Fruit fly (Drosophila melanogaster) whole organism, prepupa: ENCODE data around the gene ctrip.

Source experiments
- Blimp-1 ChIP-seq: fragments of 200-800 bp; sonication (Bioruptor generic); optimal IDR thresholded peaks from 3 replicates; lab custom pipeline; 2017; ENCODE audit warnings: missing biosample characterization, missing genetic modification characterization, mild to moderate bottlenecking, moderate library complexity, missing genetic modification reagents
- CG10631 ChIP-seq: fragments of 200-800 bp; sonication (Bioruptor generic); optimal IDR thresholded peaks from 2 replicates; lab custom pipeline; 2016; ENCODE audit warnings: missing biosample characterization, missing genetic modification characterization
- CG10669 ChIP-seq: fragments of 200-800 bp; sonication (Bioruptor generic); optimal IDR thresholded peaks from 3 replicates; lab custom pipeline; 2018; ENCODE audit warnings: missing biosample characterization, mild to moderate bottlenecking, missing genetic modification characterization, moderate library complexity
- CG11902 ChIP-seq: fragments of 200-800 bp; sonication (Bioruptor generic); optimal IDR thresholded peaks from 3 replicates; lab custom pipeline; 2016; ENCODE audit warnings: missing biosample characterization, missing genetic modification characterization
- CG15336 ChIP-seq: fragments of 200-800 bp; sonication (Bioruptor generic); IDR thresholded peaks from 2 replicates; pipeline ENCODE4 v1.3.6; 2022; ENCODE audit warnings: missing biosample characterization, missing genetic modification characterization
- CG1621 ChIP-seq: fragments of 200-800 bp; sonication (Bioruptor generic); optimal IDR thresholded peaks from 3 replicates; lab custom pipeline; 2018; ENCODE audit warnings: missing biosample characterization, mild to moderate bottlenecking, missing genetic modification characterization
- CG31627 ChIP-seq: fragments of 200-800 bp; sonication (Bioruptor generic); optimal IDR thresholded peaks from 3 replicates; lab custom pipeline; 2016; ENCODE audit warnings: missing biosample characterization, missing genetic modification characterization
- CG32006 ChIP-seq: fragments of 200-800 bp; sonication (Bioruptor generic); optimal IDR thresholded peaks from 3 replicates; lab custom pipeline; 2017; ENCODE audit warnings: missing biosample characterization, mild to moderate bottlenecking, missing genetic modification characterization
- CG34406 ChIP-seq: fragments of 200-800 bp; sonication (Bioruptor generic); optimal IDR thresholded peaks from 3 replicates; lab custom pipeline; 2016; ENCODE audit warnings: missing biosample characterization, missing genetic modification characterization
- CG3919 ChIP-seq: fragments of 200-800 bp; sonication (Bioruptor generic); optimal IDR thresholded peaks from 3 replicates; lab custom pipeline; 2016; ENCODE audit warnings: missing biosample characterization, missing genetic modification characterization
- CG4318 ChIP-seq: fragments of 200-800 bp; sonication (Bioruptor generic); optimal IDR thresholded peaks from 3 replicates; lab custom pipeline; 2017; ENCODE audit warnings: missing biosample characterization, mild to moderate bottlenecking, missing genetic modification characterization
- CG6276 ChIP-seq: fragments of 200-800 bp; sonication (Bioruptor generic); optimal IDR thresholded peaks from 2 replicates; lab custom pipeline; 2017; ENCODE audit warnings: missing biosample characterization, mild to moderate bottlenecking, missing genetic modification characterization
- CG6792 ChIP-seq: fragments of 200-800 bp; sonication (Bioruptor generic); optimal IDR thresholded peaks from 3 replicates; lab custom pipeline; 2016; ENCODE audit warnings: missing biosample characterization, missing genetic modification characterization
- CG6808 ChIP-seq: fragments of 200-800 bp; sonication (Bioruptor generic); optimal IDR thresholded peaks from 3 replicates; lab custom pipeline; 2017; ENCODE audit warnings: missing biosample characterization, missing genetic modification characterization, mild to moderate bottlenecking, moderate library complexity, missing genetic modification reagents
- CG6854 ChIP-seq: fragments of 200-800 bp; sonication (Bioruptor generic); optimal IDR thresholded peaks from 2 replicates; lab custom pipeline; 2017; ENCODE audit warnings: missing biosample characterization, mild to moderate bottlenecking, missing genetic modification characterization
- CG7368 ChIP-seq: fragments of 200-800 bp; sonication (Bioruptor generic); optimal IDR thresholded peaks from 3 replicates; lab custom pipeline; 2016; ENCODE audit warnings: missing biosample characterization, missing genetic modification characterization
- CG8119 ChIP-seq: fragments of 200-800 bp; sonication (Bioruptor generic); IDR thresholded peaks from 3 replicates; pipeline ENCODE4 v1.3.6; 2022; ENCODE audit warnings: missing biosample characterization, missing genetic modification characterization
- CG8632 ChIP-seq: fragments of 200-800 bp; sonication (Bioruptor generic); optimal IDR thresholded peaks from 3 replicates; lab custom pipeline; 2016; ENCODE audit warnings: missing biosample characterization, missing genetic modification characterization
- CG9139 ChIP-seq: fragments of 200-800 bp; sonication (Bioruptor generic); optimal IDR thresholded peaks from 3 replicates; lab custom pipeline; 2017; ENCODE audit warnings: missing biosample characterization, mild to moderate bottlenecking, missing genetic modification characterization
- Eip75B ChIP-seq: fragments of 200-800 bp; sonication (Bioruptor generic); optimal IDR thresholded peaks from 3 replicates; lab custom pipeline; 2016; ENCODE audit warnings: missing biosample characterization, missing genetic modification characterization
- Eip78C ChIP-seq: fragments of 200-800 bp; sonication (Bioruptor generic); peaks from one replicate; lab custom pipeline; 2016; ENCODE audit warnings: missing biosample characterization, missing genetic modification characterization
- Ets96B ChIP-seq: fragments of 200-800 bp; optimal IDR thresholded peaks from 2 replicates; lab custom pipeline; 2019; ENCODE audit warnings: missing biosample characterization, mild to moderate bottlenecking, missing genetic modification characterization, moderate library complexity
- Gug ChIP-seq: fragments of 200-800 bp; sonication (Bioruptor generic); IDR thresholded peaks from 2 replicates; pipeline ENCODE4 v1.3.6; 2022; ENCODE audit warnings: missing biosample characterization, missing genetic modification characterization
- Hr38 ChIP-seq: sonication (Bioruptor generic); optimal IDR thresholded peaks from 2 replicates; lab custom pipeline; 2016; ENCODE audit warnings: missing biosample characterization, missing genetic modification characterization
- Hr39 ChIP-seq: fragments of 200-800 bp; sonication (Bioruptor generic); optimal IDR thresholded peaks from 2 replicates; lab custom pipeline; 2016; ENCODE audit warnings: missing biosample characterization, missing genetic modification characterization
- Hr4 ChIP-seq: fragments of 200-800 bp; sonication (Bioruptor generic); optimal IDR thresholded peaks from 3 replicates; lab custom pipeline; 2016; ENCODE audit warnings: missing biosample characterization, missing genetic modification characterization
- Met ChIP-seq: fragments of 200-800 bp; sonication (Bioruptor generic); optimal IDR thresholded peaks from 3 replicates; lab custom pipeline; 2016; ENCODE audit warnings: missing biosample characterization, missing genetic modification characterization
- Smox ChIP-seq: fragments of 200-800 bp; sonication (Bioruptor generic); optimal IDR thresholded peaks from 3 replicates; lab custom pipeline; 2016; ENCODE audit warnings: missing biosample characterization, missing genetic modification characterization
- Sox102F ChIP-seq: fragments of 200-800 bp; sonication (Bioruptor generic); optimal IDR thresholded peaks from 2 replicates; lab custom pipeline; 2016; ENCODE audit warnings: missing biosample characterization, mild to moderate bottlenecking, missing genetic modification characterization
- Sox14 ChIP-seq: fragments of 200-800 bp; sonication (Bioruptor generic); optimal IDR thresholded peaks from 3 replicates; lab custom pipeline; 2016; ENCODE audit warnings: missing biosample characterization, missing genetic modification characterization
- achi ChIP-seq: fragments of 200-800 bp; sonication (Bioruptor generic); optimal IDR thresholded peaks from 3 replicates; lab custom pipeline; 2016; ENCODE audit warnings: missing biosample characterization, missing genetic modification characterization
- acj6 ChIP-seq: fragments of 200-800 bp; sonication (Bioruptor generic); optimal IDR thresholded peaks from 3 replicates; lab custom pipeline; 2016; ENCODE audit warnings: missing biosample characterization, missing genetic modification characterization
- cyc ChIP-seq: fragments of 200-800 bp; sonication (Bioruptor generic); optimal IDR thresholded peaks from 3 replicates; lab custom pipeline; 2016; ENCODE audit warnings: missing biosample characterization, missing genetic modification characterization
- eg ChIP-seq: fragments of 200-800 bp; sonication (Bioruptor generic); IDR thresholded peaks from 3 replicates; pipeline ENCODE4 v1.3.6; 2022; ENCODE audit warnings: missing biosample characterization, missing genetic modification characterization
- esn ChIP-seq: fragments of 200-800 bp; sonication (Bioruptor generic); optimal IDR thresholded peaks from 2 replicates; lab custom pipeline; 2016; ENCODE audit warnings: missing biosample characterization, mild to moderate bottlenecking, missing genetic modification characterization, moderate library complexity
- fd59A ChIP-seq: fragments of 200-800 bp; sonication (Bioruptor generic); optimal IDR thresholded peaks from 2 replicates; lab custom pipeline; 2017; ENCODE audit warnings: missing biosample characterization, mild to moderate bottlenecking, missing genetic modification characterization, missing genetic modification reagents
- fd85E ChIP-seq: fragments of 200-800 bp; sonication (Bioruptor generic); optimal IDR thresholded peaks from 3 replicates; lab custom pipeline; 2016; ENCODE audit warnings: missing biosample characterization, missing genetic modification characterization
- fkh ChIP-seq: fragments of 200-800 bp; sonication (Bioruptor generic); optimal IDR thresholded peaks from 3 replicates; lab custom pipeline; 2017; ENCODE audit warnings: missing biosample characterization, mild to moderate bottlenecking, missing genetic modification characterization, moderate library complexity
- lz ChIP-seq: fragments of 200-800 bp; sonication (Bioruptor generic); optimal IDR thresholded peaks from 3 replicates; lab custom pipeline; 2016; ENCODE audit warnings: missing biosample characterization, missing genetic modification characterization
- pdm3 ChIP-seq: fragments of 200-800 bp; sonication (Bioruptor generic); optimal IDR thresholded peaks from 3 replicates; lab custom pipeline; 2016; ENCODE audit warnings: missing biosample characterization, missing genetic modification characterization
- salr ChIP-seq, 2 experiments: fragments of 200-800 bp; sonication (Bioruptor generic); optimal IDR thresholded peaks; 3 replicates each; lab custom pipeline; 2016 to 2018; ENCODE audit warnings: missing biosample characterization in 2 of 2, missing genetic modification characterization in 2 of 2, mild to moderate bottlenecking in 1 of 2
- spab ChIP-seq: fragments of 200-800 bp; sonication (Bioruptor generic); optimal IDR thresholded peaks from 2 replicates; lab custom pipeline; 2017; ENCODE audit warnings: missing biosample characterization, mild to moderate bottlenecking, missing genetic modification characterization, missing genetic modification reagents
- ss ChIP-seq, 2 experiments: fragments of 200-800 bp; sonication (Bioruptor generic); optimal IDR thresholded peaks; 2 replicates in 1 of 2; 3 replicates in 1 of 2; lab custom pipeline; 2017 to 2018; ENCODE audit warnings: mild to moderate bottlenecking in 2 of 2, missing biosample characterization in 2 of 2, missing genetic modification characterization in 2 of 2, moderate library complexity in 1 of 2
- svp ChIP-seq: fragments of 200-800 bp; sonication (Bioruptor generic); peaks from one replicate; lab custom pipeline; 2016; ENCODE audit warnings: missing biosample characterization, missing genetic modification characterization
- topi ChIP-seq: fragments of 200-800 bp; sonication (Bioruptor generic); optimal IDR thresholded peaks from 3 replicates; lab custom pipeline; 2016; ENCODE audit warnings: missing biosample characterization, missing genetic modification characterization

The ctrip gene

DNA sequence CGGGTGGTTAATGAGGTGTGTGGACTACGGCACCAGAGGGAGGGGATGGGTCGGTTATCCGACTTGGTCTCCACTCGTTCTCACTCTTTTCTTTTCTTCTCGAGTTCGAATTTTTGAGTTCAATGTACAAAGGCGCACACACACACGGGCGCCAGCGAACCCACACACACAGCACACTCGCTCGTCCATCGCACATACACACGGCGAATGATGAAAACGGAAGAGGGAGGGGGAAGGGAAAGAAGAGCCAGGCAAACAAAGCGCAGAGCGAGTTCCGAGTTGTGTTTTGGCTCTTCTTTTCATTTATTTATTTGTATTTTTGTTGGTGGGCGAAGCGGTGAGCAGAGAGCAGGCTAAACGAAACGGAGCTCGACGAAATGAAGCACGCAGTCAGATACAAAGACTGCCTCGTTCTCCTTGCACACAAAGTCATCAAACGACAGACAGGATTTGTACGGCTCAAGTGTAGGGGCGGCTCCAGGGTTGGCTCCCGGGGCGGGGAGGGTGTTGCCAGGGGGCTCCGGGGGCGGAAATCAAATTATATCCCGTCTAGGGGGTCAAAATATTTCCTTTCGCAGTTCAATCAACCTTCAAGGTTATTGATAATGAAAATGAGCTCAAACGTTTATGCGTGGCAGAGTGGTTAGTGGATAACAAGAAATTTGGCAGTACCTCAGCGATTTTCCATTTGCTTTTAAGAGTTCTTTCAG lies 1.8 kb downstream of the ctrip start (continued):
- no peak for TF ChIP-seq CG31627
- TF ChIP-seq Hr39 (GFP tag; lab: Kevin White, UChicago): no peak
- peak; percentile 42 for TF ChIP-seq CG1621 (tag; lab: Kevin White, UChicago)
- TF ChIP-seq CG10669: no peak
- TF ChIP-seq CG8119 (GFP tag; lab: Robert Waterston, UW): no peak
- peak; percentile 74 to 80 for TF ChIP-seq ss (GFP tag; optimal IDR thresholded peaks at IDR 0.05; lab: Kevin White, UChicago)
- TF ChIP-seq esn (GFP tag; lab: Kevin White, UChicago): peak; percentile 22
- no peak for TF ChIP-seq Hr38
- peak; percentile 21; the same call in 1 of the 2 replicates for TF ChIP-seq CG15336
- TF ChIP-seq eg (GFP tag; lab: Robert Waterston, UW): no peak
- peak; percentile 56 for TF ChIP-seq CG6808 (GFP tag; lab: Kevin White, UChicago)
- peak; percentile 12 for TF ChIP-seq lz (GFP tag; lab: Kevin White, UChicago)
- peak; percentile 1 for TF ChIP-seq spab (GFP tag; lab: Kevin White, UChicago)
- peak; percentile 58 for TF ChIP-seq Blimp-1 (GFP tag; lab: Kevin White, UChicago)
- peak; percentile 74 for TF ChIP-seq Eip78C (GFP tag; lab: Kevin White, UChicago)
- no peak for TF ChIP-seq cyc (GFP tag; lab: Kevin White, UChicago)
- TF ChIP-seq CG7368: peak; percentile 10
- TF ChIP-seq fkh (GFP tag; lab: Kevin White, UChicago): peak; percentile 91
- peak; percentile 15 for TF ChIP-seq Met
- TF ChIP-seq svp (GFP tag; lab: Kevin White, UChicago): peak; percentile 47
- TF ChIP-seq CG6276 (GFP tag; lab: Kevin White, UChicago): no peak
- TF ChIP-seq CG8632 (GFP tag; lab: Kevin White, UChicago): no peak
- peak; percentile 49 for TF ChIP-seq topi (GFP tag; lab: Kevin White, UChicago)
- TF ChIP-seq fd59A: no peak
- TF ChIP-seq Sox14 (GFP tag; lab: Kevin White, UChicago): peak; percentile 94
- no peak for TF ChIP-seq salr (GFP tag; optimal IDR thresholded peaks at IDR 0.05; lab: Kevin White, UChicago)
- TF ChIP-seq CG9139 (GFP tag; lab: Kevin White, UChicago): peak; percentile 35
- TF ChIP-seq Smox (GFP tag; lab: Kevin White, UChicago): no peak
- TF ChIP-seq acj6 (GFP tag; lab: Kevin White, UChicago): no peak
- TF ChIP-seq Hr4 (GFP tag; lab: Kevin White, UChicago): no peak
- peak; percentile 30 for TF ChIP-seq CG3919 (GFP tag; lab: Kevin White, UChicago)
- TF ChIP-seq CG10631 (GFP tag; lab: Kevin White, UChicago): no peak
- TF ChIP-seq Gug (GFP tag; lab: Robert Waterston, UW): no peak
- TF ChIP-seq pdm3 (GFP tag; lab: Kevin White, UChicago): no peak
- TF ChIP-seq CG11902 (GFP tag; lab: Kevin White, UChicago): no peak
- peak; percentile 68 for TF ChIP-seq CG6854 (GFP tag; lab: Kevin White, UChicago)
- no peak for TF ChIP-seq fd85E (GFP tag; lab: Kevin White, UChicago)
- peak; percentile 70 for TF ChIP-seq Sox102F (GFP tag; lab: Kevin White, UChicago)
- no peak for TF ChIP-seq achi
- TF ChIP-seq CG32006 (GFP tag; lab: Kevin White, UChicago): no peak

dm6 chr3R:4807582-4807981 lies 4.3 kb downstream of the ctrip start:
- TF ChIP-seq CG4318 (GFP tag; lab: Kevin White, UChicago) (no peak), acj6 (GFP tag; lab: Kevin White, UChicago) (no peak), Ets96B (tag; lab: Kevin White, UChicago) (no peak), CG6276 (GFP tag; lab: Kevin White, UChicago) (no peak), CG6792 (no peak), CG9139 (GFP tag; lab: Kevin White, UChicago) (no peak), CG34406 (no peak), Eip75B (peak; percentile 30), fkh (GFP tag; lab: Kevin White, UChicago) (peak; percentile 32), CG6854 (GFP tag; lab: Kevin White, UChicago) (no peak), Hr38 (no peak)
